Fruit fly (Drosophila melanogaster) whole organism, embryonic: ENCODE measurements around the gene soti.

Experiments used
- BEAF-32 ChIP-seq: fragments of 200-800 bp; sonication (Bioruptor generic); optimal IDR thresholded peaks from 3 replicates; lab custom pipeline; 2017; ENCODE audit warnings: missing biosample characterization, missing genetic modification characterization, mild to moderate bottlenecking, moderate library complexity, missing genetic modification reagents
- CG10979 ChIP-seq: fragments of 200-800 bp; sonication (Bioruptor generic); optimal IDR thresholded peaks from 2 replicates; lab custom pipeline; 2018; ENCODE audit warnings: missing biosample characterization, mild to moderate bottlenecking, missing genetic modification characterization, moderate library complexity
- CG12219 ChIP-seq: fragments of 200-800 bp; sonication (Bioruptor generic); optimal IDR thresholded peaks from 3 replicates; lab custom pipeline; 2018; ENCODE audit warnings: missing biosample characterization, mild to moderate bottlenecking, missing genetic modification characterization
- CG13424 ChIP-seq: fragments of 200-800 bp; sonication (Bioruptor generic); optimal IDR thresholded peaks from 2 replicates; lab custom pipeline; 2019; ENCODE audit warnings: missing biosample characterization, mild to moderate bottlenecking, missing genetic modification characterization, moderate library complexity
- CG14710 ChIP-seq: fragments of 200-800 bp; sonication (Bioruptor generic); optimal IDR thresholded peaks from 3 replicates; lab custom pipeline; 2019; ENCODE audit warnings: missing biosample characterization, mild to moderate bottlenecking, missing genetic modification characterization, moderate library complexity
- CG15269 ChIP-seq: fragments of 200-800 bp; sonication (Bioruptor generic); optimal IDR thresholded peaks from 2 replicates; lab custom pipeline; 2018; ENCODE audit warnings: missing biosample characterization, mild to moderate bottlenecking, missing genetic modification characterization, moderate library complexity
- CG15696 ChIP-seq: fragments of 200-800 bp; sonication (Bioruptor generic); optimal IDR thresholded peaks from 2 replicates; lab custom pipeline; 2019; ENCODE audit warnings: missing biosample characterization, mild to moderate bottlenecking, missing genetic modification characterization, moderate library complexity
- CG17359 ChIP-seq: fragments of 200-800 bp; sonication (Bioruptor generic); optimal IDR thresholded peaks from 3 replicates; lab custom pipeline; 2018; ENCODE audit warnings: missing biosample characterization, mild to moderate bottlenecking, missing genetic modification characterization, moderate library complexity
- CG2678 ChIP-seq: fragments of 200-800 bp; sonication (Bioruptor generic); optimal IDR thresholded peaks from 3 replicates; lab custom pipeline; 2019; ENCODE audit warnings: missing biosample characterization, mild to moderate bottlenecking, missing genetic modification characterization, moderate library complexity
- CG2712 ChIP-seq: fragments of 200-800 bp; optimal IDR thresholded peaks from 3 replicates; lab custom pipeline; 2019; ENCODE audit warnings: missing biosample characterization, mild to moderate bottlenecking, missing genetic modification characterization, moderate library complexity
- CG31441 ChIP-seq: fragments of 200-800 bp; sonication (Bioruptor generic); IDR thresholded peaks from 2 replicates; pipeline ENCODE4 v1.3.6; 2022; ENCODE audit warnings: missing biosample characterization, missing genetic modification characterization
- CG5245 ChIP-seq: fragments of 200-800 bp; sonication (Bioruptor generic); optimal IDR thresholded peaks from 3 replicates; lab custom pipeline; 2016; ENCODE audit warnings: missing biosample characterization, missing genetic modification characterization
- CG6689 ChIP-seq: fragments of 200-800 bp; sonication (Bioruptor generic); IDR thresholded peaks from 2 replicates; pipeline ENCODE4 v1.3.6; 2022; ENCODE audit warnings: missing biosample characterization, missing genetic modification characterization
- CG6854 ChIP-seq: fragments of 200-800 bp; sonication (Bioruptor generic); optimal IDR thresholded peaks from 3 replicates; lab custom pipeline; 2017; ENCODE audit warnings: missing biosample characterization, mild to moderate bottlenecking, missing genetic modification characterization
- CG8388 ChIP-seq: fragments of 200-800 bp; sonication (Bioruptor generic); optimal IDR thresholded peaks from 2 replicates; lab custom pipeline; 2019; ENCODE audit warnings: missing biosample characterization, mild to moderate bottlenecking, missing genetic modification characterization, moderate library complexity
- CG9727 ChIP-seq: fragments of 200-800 bp; sonication (Bioruptor generic); optimal IDR thresholded peaks from 3 replicates; lab custom pipeline; 2017; ENCODE audit warnings: missing biosample characterization, mild to moderate bottlenecking, missing genetic modification characterization
- Dref ChIP-seq: fragments of 200-800 bp; sonication (Bioruptor generic); IDR thresholded peaks from 2 replicates; pipeline ENCODE4 v1.3.6; 2022; ENCODE audit warnings: missing biosample characterization, missing genetic modification characterization
- Ets65A ChIP-seq: fragments of 200-800 bp; sonication (Bioruptor generic); peaks from one replicate; lab custom pipeline; 2016; ENCODE audit warnings: missing biosample characterization, missing genetic modification characterization
- Hr51 ChIP-seq, 2 experiments: fragments of 200-800 bp; sonication (Bioruptor generic); optimal IDR thresholded peaks; 2 replicates in 1 of 2; 3 replicates in 1 of 2; lab custom pipeline; 2016 to 2018; ENCODE audit warnings: missing biosample characterization in 2 of 2, missing genetic modification characterization in 2 of 2, mild to moderate bottlenecking in 1 of 2, moderate library complexity in 1 of 2
- Oli ChIP-seq: fragments of 200-800 bp; sonication (Bioruptor generic); optimal IDR thresholded peaks from 2 replicates; lab custom pipeline; 2018; ENCODE audit warnings: missing biosample characterization, mild to moderate bottlenecking, missing genetic modification characterization, moderate library complexity
- PHDP ChIP-seq: fragments of 200-800 bp; sonication (Bioruptor generic); optimal IDR thresholded peaks from 3 replicates; lab custom pipeline; 2018; ENCODE audit warnings: missing biosample characterization, mild to moderate bottlenecking, missing genetic modification characterization, moderate library complexity
- Ptx1 ChIP-seq: fragments of 200-800 bp; sonication (Bioruptor generic); IDR thresholded peaks from 2 replicates; pipeline ENCODE4 v1.3.6; 2022; ENCODE audit warnings: missing biosample characterization, missing genetic modification characterization
- Sox100B ChIP-seq: fragments of 200-800 bp; sonication (Bioruptor generic); optimal IDR thresholded peaks from 3 replicates; lab custom pipeline; 2018; ENCODE audit warnings: missing biosample characterization, mild to moderate bottlenecking, missing genetic modification characterization
- Ssrp ChIP-seq: fragments of 200-800 bp; sonication (Bioruptor generic); optimal IDR thresholded peaks from 2 replicates; lab custom pipeline; 2018; ENCODE audit warnings: missing biosample characterization, mild to moderate bottlenecking, missing genetic modification characterization, moderate library complexity
- Xrp1 ChIP-seq: fragments of 200-800 bp; sonication (Bioruptor generic); IDR thresholded peaks from 2 replicates; pipeline ENCODE4 v1.3.6; 2022; ENCODE audit warnings: missing biosample characterization, missing genetic modification characterization
- ac ChIP-seq: fragments of 200-800 bp; sonication (Bioruptor generic); optimal IDR thresholded peaks from 3 replicates; lab custom pipeline; 2017; ENCODE audit warnings: missing biosample characterization, mild to moderate bottlenecking, missing genetic modification characterization
- al ChIP-seq: fragments of 200-800 bp; sonication (Bioruptor generic); IDR thresholded peaks from 2 replicates; pipeline ENCODE4 v1.3.6; 2022; ENCODE audit warnings: missing biosample characterization, missing genetic modification characterization
- bab2 ChIP-seq: fragments of 200-800 bp; sonication (Bioruptor generic); optimal IDR thresholded peaks from 2 replicates; lab custom pipeline; 2016; ENCODE audit warnings: missing biosample characterization, missing genetic modification characterization
- disco-r ChIP-seq: fragments of 200-800 bp; sonication (Bioruptor generic); optimal IDR thresholded peaks from 2 replicates; lab custom pipeline; 2016; ENCODE audit warnings: missing biosample characterization, missing genetic modification characterization
- dmrt11E ChIP-seq: fragments of 200-800 bp; sonication (Bioruptor generic); optimal IDR thresholded peaks from 3 replicates; lab custom pipeline; 2018; ENCODE audit warnings: missing biosample characterization, mild to moderate bottlenecking, missing genetic modification characterization, moderate library complexity
- dmrt99B ChIP-seq: fragments of 200-800 bp; sonication (Bioruptor generic); optimal IDR thresholded peaks from 2 replicates; lab custom pipeline; 2018; ENCODE audit warnings: missing biosample characterization, mild to moderate bottlenecking, missing genetic modification characterization, moderate library complexity
- gem ChIP-seq: fragments of 200-800 bp; sonication (Bioruptor generic); optimal IDR thresholded peaks from 2 replicates; lab custom pipeline; 2019; ENCODE audit warnings: missing biosample characterization, mild to moderate bottlenecking, missing genetic modification characterization, moderate library complexity
- grau ChIP-seq: fragments of 200-800 bp; optimal IDR thresholded peaks from 3 replicates; lab custom pipeline; 2019; ENCODE audit warnings: missing biosample characterization, mild to moderate bottlenecking, missing genetic modification characterization, moderate library complexity
- hkb ChIP-seq, 2 experiments: fragments of 200-800 bp in 1 of 2; fragments of >200 bp in 1 of 2; sonication (Bioruptor generic) in 1 of 2; IDR thresholded peaks in 1 of 2; optimal IDR thresholded peaks in 1 of 2; 2 replicates each; pipeline versions ENCODE4 v1.3.6 to Lab custom; 2017 to 2022; ENCODE audit warnings: missing biosample characterization in 1 of 2, missing genetic modification characterization in 1 of 2
- hth ChIP-seq: fragments of >200 bp; optimal IDR thresholded peaks from 2 replicates; lab custom pipeline; 2017; ENCODE audit warnings: inconsistent platforms
- lbe ChIP-seq: fragments of 200-800 bp; sonication (Bioruptor generic); optimal IDR thresholded peaks from 2 replicates; lab custom pipeline; 2016; ENCODE audit warnings: missing biosample characterization, mild to moderate bottlenecking, missing genetic modification characterization
- lola ChIP-seq, 3 experiments: fragments of >200 bp in 2 of 3; fragments of 200-800 bp in 1 of 3; sonication (Bioruptor generic) in 1 of 3; optimal IDR thresholded peaks; 2 replicates each; lab custom pipeline; 2017 to 2019; ENCODE audit warnings: missing biosample characterization in 3 of 3, missing genetic modification characterization in 3 of 3, mild to moderate bottlenecking in 1 of 3, moderate library complexity in 1 of 3
- nmo ChIP-seq: fragments of 200-800 bp; sonication (Bioruptor generic); optimal IDR thresholded peaks from 2 replicates; lab custom pipeline; 2018; ENCODE audit warnings: missing biosample characterization, mild to moderate bottlenecking, missing genetic modification characterization, moderate library complexity
- pan ChIP-seq, 4 experiments: fragments of >200 bp in 3 of 4; fragments of 200-800 bp in 1 of 4; sonication (Bioruptor generic) in 1 of 4; optimal IDR thresholded peaks in 3 of 4; IDR thresholded peaks in 1 of 4; 2 replicates each; pipeline versions ENCODE4 v1.3.6 to Lab custom; 2017 to 2022; ENCODE audit warnings: missing biosample characterization in 2 of 4, missing genetic modification characterization in 2 of 4, mixed read lengths in 1 of 4
- phol ChIP-seq: fragments of 200-800 bp; sonication (Bioruptor generic); optimal IDR thresholded peaks from 3 replicates; lab custom pipeline; 2018; ENCODE audit warnings: missing biosample characterization, mild to moderate bottlenecking, missing genetic modification characterization, moderate library complexity
- ranshi ChIP-seq: fragments of 200-800 bp; sonication (Bioruptor generic); IDR thresholded peaks from 2 replicates; pipeline ENCODE4 v1.3.6; 2022; ENCODE audit warnings: missing biosample characterization, missing genetic modification characterization
- row ChIP-seq: fragments of 200-800 bp; sonication (Bioruptor generic); IDR thresholded peaks from 3 replicates; pipeline ENCODE4 v1.3.6; 2022; ENCODE audit warnings: missing biosample characterization, missing genetic modification characterization
- tx ChIP-seq: fragments of 200-800 bp; sonication (Bioruptor generic); optimal IDR thresholded peaks from 2 replicates; lab custom pipeline; 2016; ENCODE audit warnings: missing biosample characterization, missing genetic modification characterization

soti gene

DNA sequence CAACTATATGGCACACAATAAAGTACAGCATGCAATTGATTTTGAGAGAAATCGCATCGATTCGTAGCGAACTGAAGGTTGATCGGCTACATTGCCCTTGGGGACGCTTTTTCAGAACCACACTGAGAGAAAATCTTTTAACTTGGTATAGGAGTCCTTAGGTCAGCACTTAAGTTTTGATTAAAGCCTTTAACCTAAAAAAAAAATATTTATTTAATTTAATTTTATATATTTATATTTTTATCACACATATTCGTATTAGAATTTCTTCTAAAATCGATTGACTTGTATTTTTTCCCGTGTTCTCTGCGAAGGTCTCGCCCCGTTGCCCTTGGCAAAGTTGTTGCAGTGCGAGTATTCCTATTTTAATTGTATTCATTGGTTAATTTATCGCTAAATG, 40.3 kb upstream of the soti start (continued):
- TF ChIP-seq pan (optimal IDR thresholded peaks at IDR 0.05; lab: Kevin White, UChicago) (no peak), pan (GFP tag; optimal IDR thresholded peaks at IDR 0.05 in 1 of 2, IDR thresholded peaks at IDR 0.05 in 1 of 2) (peak in 1 of 2 experiments; percentile 19), Ets65A (GFP tag; lab: Kevin White, UChicago) (peak; percentile 73), CG15269 (tag; lab: Kevin White, UChicago) (peak; percentile 22), CG10979 (tag; lab: Kevin White, UChicago) (peak; percentile 46), dmrt99B (tag; lab: Kevin White, UChicago) (peak; percentile 23), Hr51 (GFP tag; optimal IDR thresholded peaks at IDR 0.05; lab: Kevin White, UChicago) (peak in 1 of 2 experiments; percentile 27), ranshi (GFP tag; lab: Robert Waterston, UW) (0 out of 2 replicates have a peak, but pooled peaks have one; percentile 39), phol (peak; percentile 10), gem (tag; lab: Kevin White, UChicago) (peak; percentile 51), CG15696 (no peak), CG2712 (tag; lab: Kevin White, UChicago) (peak; percentile 9), hth (lab: Kevin White, UChicago) (no peak), Ptx1 (GFP tag; lab: Robert Waterston, UW) (0 out of 2 replicates have a peak, but pooled peaks have one; percentile 20), CG5245 (GFP tag; lab: Kevin White, UChicago) (no peak), al (GFP tag; lab: Robert Waterston, UW) (no peak), CG8388 (GFP tag; lab: Kevin White, UChicago) (peak; percentile 7), lola (GFP tag; optimal IDR thresholded peaks at IDR 0.05; lab: Kevin White, UChicago) (peak in 1 of 3 experiments; percentile 14), disco-r (GFP tag; lab: Kevin White, UChicago) (no peak), Dref (GFP tag; lab: Robert Waterston, UW) (no peak), row (GFP tag; lab: Robert Waterston, UW) (peak; percentile 48; the same call in 2 of the 3 replicates), CG17359 (tag; lab: Kevin White, UChicago) (peak; percentile 4), CG31441 (GFP tag; lab: Robert Waterston, UW) (0 out of 2 replicates have a peak, but pooled peaks have one; percentile 32), ac (no peak), Oli (tag; lab: Kevin White, UChicago) (peak; percentile 34), CG6854 (GFP tag; lab: Kevin White, UChicago) (no peak), CG6689 (GFP tag; lab: Robert Waterston, UW) (0 out of 2 replicates have a peak, but pooled peaks have one; percentile 14), hkb (optimal IDR thresholded peaks at IDR 0.05; lab: Kevin White, UChicago) (no peak), hkb (GFP tag; IDR thresholded peaks at IDR 0.05; lab: Robert Waterston, UW) (0 out of 2 replicates have a peak, but pooled peaks have one; percentile 30), CG13424 (tag; lab: Kevin White, UChicago) (peak; percentile 14), tx (GFP tag; lab: Kevin White, UChicago) (no peak), CG2678 (tag; lab: Kevin White, UChicago) (peak; percentile 18), CG9727 (GFP tag; lab: Kevin White, UChicago) (peak; percentile 16), Xrp1 (GFP tag; lab: Robert Waterston, UW) (peak; percentile 32; the same call in 1 of the 2 replicates), lbe (GFP tag; lab: Kevin White, UChicago) (no peak), Sox100B (GFP tag; lab: Kevin White, UChicago) (peak; percentile 13), Ssrp (peak; percentile 23), bab2 (GFP tag; lab: Kevin White, UChicago) (no peak), CG12219 (GFP tag; lab: Kevin White, UChicago) (no peak), nmo (peak; percentile 0), PHDP (tag; lab: Kevin White, UChicago) (peak; percentile 26), dmrt11E (tag; lab: Kevin White, UChicago) (peak; percentile 17), CG14710 (tag; lab: Kevin White, UChicago) (peak; percentile 14), BEAF-32 (GFP tag; lab: Kevin White, UChicago) (no peak), grau (tag; lab: Kevin White, UChicago) (peak; percentile 13)
